Worm (Caenorhabditis elegans) whole organism, late embryonic: ENCODE results near the gene T11G6.5.

Experiments used
- C38D4.7 ChIP-seq: fragments of 200-800 bp; sonication (Bioruptor generic); optimal IDR thresholded peaks from 2 replicates; lab custom pipeline; 2018; ENCODE audit warnings: mild to moderate bottlenecking, missing genetic modification characterization, moderate library complexity, missing compliant biosample characterization
- ceh-22 ChIP-seq: sonication (generic microtip); optimal IDR thresholded peaks from 2 replicates; lab custom pipeline; 2017; ENCODE audit warnings: missing biosample characterization, missing genetic modification characterization
- ceh-45 ChIP-seq: fragments of 200-800 bp; sonication (Bioruptor generic); IDR thresholded peaks from 2 replicates; pipeline ENCODE4 v1.3.6; 2022; ENCODE audit warnings: missing genetic modification reagents, missing genetic modification characterization, missing compliant biosample characterization
- dve-1 ChIP-seq: sonication (generic microtip); optimal IDR thresholded peaks from 2 replicates; lab custom pipeline; 2017; ENCODE audit warnings: antibody characterized with exemption, mild to moderate bottlenecking, missing genetic modification characterization, missing compliant biosample characterization
- eyg-1 ChIP-seq: sonication (generic microtip); optimal IDR thresholded peaks from 2 replicates; lab custom pipeline; 2016; ENCODE audit warnings: missing genotype, missing genetic modification characterization, missing compliant biosample characterization
- fkh-10 ChIP-seq: fragments of 150-350 bp; optimal IDR thresholded peaks from 2 replicates; lab custom pipeline; 2014; ENCODE audit warnings: missing biosample characterization, missing genetic modification reagents, missing genetic modification characterization
- sdc-2 ChIP-seq: sonication (generic microtip); optimal IDR thresholded peaks from 2 replicates; lab custom pipeline; 2016; ENCODE audit warnings: missing genotype, missing genetic modification characterization, missing compliant biosample characterization
- syd-9 ChIP-seq: sonication (generic microtip); optimal IDR thresholded peaks from 2 replicates; lab custom pipeline; 2016; ENCODE audit warnings: mild to moderate bottlenecking, missing genetic modification characterization, moderate library complexity, missing compliant biosample characterization

- TF ChIP-seq dve-1 (tag; lab: Kevin White, UChicago) (no peak), ceh-45 (GFP tag; lab: Robert Waterston, UW) (no peak), C38D4.7 (no peak), ceh-22 (tag; lab: Kevin White, UChicago) (no peak), sdc-2 (tag; lab: Kevin White, UChicago) (no peak), fkh-10 (no peak), syd-9 (no peak), eyg-1 (no peak)
Measured at ce11 chrIV:10870158-10870557, 27.6 kb upstream of the T11G6.5 start.
